Worm (Caenorhabditis elegans) whole organism, L2 larva: ENCODE measurements around the gene R08D7.5.

Experiments used
- R02D3.7 ChIP-seq: fragments of 150-350 bp; optimal IDR thresholded peaks from 2 replicates; lab custom pipeline; 2014; ENCODE audit warnings: missing biosample characterization, missing genetic modification characterization
- ama-1 ChIP-seq: fragments of 150-350 bp; optimal IDR thresholded peaks from 2 replicates; lab custom pipeline; 2018; ENCODE audit warnings: inconsistent platforms
- lin-39 ChIP-seq: fragments of 150-350 bp; optimal IDR thresholded peaks from 2 replicates; lab custom pipeline; 2014; ENCODE audit warnings: missing biosample characterization, missing genetic modification reagents, missing genetic modification characterization
- mdl-1 ChIP-seq, 2 experiments: fragments of 150-350 bp in 1 of 2; sonication (generic microtip) in 1 of 2; optimal IDR thresholded peaks; 2 replicates each; lab custom pipeline; 2017; ENCODE audit warnings: missing biosample characterization in 2 of 2, missing genetic modification characterization in 2 of 2
- nhr-237 ChIP-seq: fragments of 150-350 bp; optimal IDR thresholded peaks from 2 replicates; lab custom pipeline; 2014; ENCODE audit warnings: missing biosample characterization, missing genetic modification characterization
- nhr-6 ChIP-seq: fragments of 150-350 bp; optimal IDR thresholded peaks from 2 replicates; lab custom pipeline; 2014; ENCODE audit warnings: missing biosample characterization, missing genetic modification characterization
- skn-1 ChIP-seq: sonication (generic microtip); optimal IDR thresholded peaks from 2 replicates; lab custom pipeline; 2017; ENCODE audit warnings: missing biosample characterization, missing genetic modification characterization
- ztf-11 ChIP-seq: sonication (generic microtip); optimal IDR thresholded peaks from 2 replicates; lab custom pipeline; 2017; ENCODE audit warnings: missing biosample characterization, missing genetic modification characterization

ce11 chrIII:9017181-9017651 lies 43.3 kb downstream of the R08D7.5 start, which contains the start of gene F59B2.12:
- TF ChIP-seq skn-1 (tag; lab: Kevin White, UChicago) (no peak), R02D3.7 (no peak), lin-39 (tag; lab: Kevin White, UChicago) (no peak), mdl-1 (tag; optimal IDR thresholded peaks at IDR 0.05; lab: Kevin White, UChicago) (no peak), ama-1 (lab: Kevin White, UChicago) (no peak), nhr-237 (tag; lab: Kevin White, UChicago) (no peak), nhr-6 (tag; lab: Kevin White, UChicago) (no peak), ztf-11 (tag; lab: Kevin White, UChicago) (no peak)
